Worm (Caenorhabditis elegans) whole organism, L1 larva: ENCODE measurements around the gene C45G9.4.

Experiments
- C34B4.2 ChIP-seq: sonication (generic microtip); optimal IDR thresholded peaks from 2 replicates; lab custom pipeline; 2017; ENCODE audit warnings: mild to moderate bottlenecking, missing genetic modification characterization, missing compliant biosample characterization
- aha-1 ChIP-seq: fragments of 150-350 bp; optimal IDR thresholded peaks from 2 replicates; lab custom pipeline; 2014; ENCODE audit warnings: missing biosample characterization, missing genetic modification characterization
- aly-2 ChIP-seq: fragments of 150-350 bp; optimal IDR thresholded peaks from 2 replicates; lab custom pipeline; 2014; ENCODE audit warnings: missing biosample characterization, missing genetic modification characterization
- ama-1 ChIP-seq: fragments of 150-350 bp; optimal IDR thresholded peaks from 2 replicates; lab custom pipeline; 2014
- blmp-1 ChIP-seq: fragments of 150-350 bp; optimal IDR thresholded peaks from 2 replicates; lab custom pipeline; 2014; ENCODE audit warnings: missing biosample characterization, missing genetic modification characterization
- ceh-8 ChIP-seq: fragments of 200-800 bp; sonication (Bioruptor generic); optimal IDR thresholded peaks from 2 replicates; lab custom pipeline; 2018; ENCODE audit warnings: mild to moderate bottlenecking, missing genetic modification characterization, moderate library complexity, missing compliant biosample characterization
- ceh-90 ChIP-seq: sonication (generic microtip); optimal IDR thresholded peaks from 2 replicates; lab custom pipeline; 2016; ENCODE audit warnings: missing genetic modification characterization, missing compliant biosample characterization
- dsc-1 ChIP-seq: sonication (generic microtip); optimal IDR thresholded peaks from 2 replicates; lab custom pipeline; 2016; ENCODE audit warnings: mild to moderate bottlenecking, missing genetic modification characterization, missing compliant biosample characterization
- efl-1 ChIP-seq, 4 experiments: fragments of 150-350 bp; optimal IDR thresholded peaks in 3 of 4; peaks in 1 of 4; 1 replicate in 1 of 4; 2 replicates in 3 of 4; lab custom pipeline; 2014; ENCODE audit warnings: missing biosample characterization in 2 of 4, missing genetic modification characterization in 2 of 4, missing genetic modification reagents in 2 of 4
- egl-27 ChIP-seq, 2 experiments: fragments of 150-350 bp in 1 of 2; sonication (generic microtip); optimal IDR thresholded peaks; 3 replicates each; lab custom pipeline; 2017 to 2018; ENCODE audit warnings: missing biosample characterization in 2 of 2, missing genetic modification characterization in 2 of 2, missing genetic modification reagents in 2 of 2
- elt-2 ChIP-seq: sonication (generic microtip); optimal IDR thresholded peaks from 2 replicates; lab custom pipeline; 2016; ENCODE audit warnings: missing genetic modification characterization, mild to moderate bottlenecking, inconsistent platforms, missing compliant biosample characterization, missing genetic modification reagents
- hlh-4 ChIP-seq: sonication (generic microtip); optimal IDR thresholded peaks from 2 replicates; lab custom pipeline; 2016; ENCODE audit warnings: mild to moderate bottlenecking, missing genetic modification characterization, missing compliant biosample characterization
- isw-1 ChIP-seq: fragments of 200-800 bp; sonication (Bioruptor generic); IDR thresholded peaks from 2 replicates; pipeline ENCODE4 v1.3.6; 2022; ENCODE audit warnings: missing genetic modification characterization, missing compliant biosample characterization
- jun-1 ChIP-seq: fragments of 150-350 bp; optimal IDR thresholded peaks from 2 replicates; lab custom pipeline; 2014; ENCODE audit warnings: missing biosample characterization, missing genetic modification reagents, missing genetic modification characterization
- lin-13 ChIP-seq: fragments of 150-350 bp; optimal IDR thresholded peaks from 2 replicates; lab custom pipeline; 2014; ENCODE audit warnings: missing biosample characterization, missing genetic modification reagents, missing genetic modification characterization
- lin-14 ChIP-seq: fragments of 200-800 bp; sonication (Bioruptor generic); optimal IDR thresholded peaks from 2 replicates; lab custom pipeline; 2018; ENCODE audit warnings: mild to moderate bottlenecking, missing genetic modification characterization, moderate library complexity, missing compliant biosample characterization
- lin-39 ChIP-seq: fragments of 150-350 bp; optimal IDR thresholded peaks from 2 replicates; lab custom pipeline; 2014; ENCODE audit warnings: missing biosample characterization, missing genetic modification reagents, missing genetic modification characterization
- lsy-2 ChIP-seq, 2 experiments: fragments of 150-350 bp; optimal IDR thresholded peaks; 2 replicates each; lab custom pipeline; 2014; ENCODE audit warnings: missing biosample characterization in 2 of 2, missing genetic modification characterization in 2 of 2
- nhr-11 ChIP-seq: fragments of 150-350 bp; optimal IDR thresholded peaks from 2 replicates; lab custom pipeline; 2014; ENCODE audit warnings: missing biosample characterization, missing genetic modification characterization
- nhr-12 ChIP-seq: sonication (generic microtip); optimal IDR thresholded peaks from 2 replicates; lab custom pipeline; 2017; ENCODE audit warnings: missing biosample characterization, missing genetic modification characterization
- nhr-19 ChIP-seq: fragments of 200-800 bp; sonication (Bioruptor generic); conservative IDR thresholded peaks from 2 replicates; pipeline ENCODE4 v1.3.6; 2022; ENCODE audit warnings: missing genetic modification characterization, missing compliant biosample characterization
- nhr-20 ChIP-seq: sonication (generic microtip); optimal IDR thresholded peaks from 2 replicates; lab custom pipeline; 2016; ENCODE audit warnings: mild to moderate bottlenecking, missing genetic modification characterization, missing compliant biosample characterization
- nhr-237 ChIP-seq: fragments of 150-350 bp; optimal IDR thresholded peaks from 2 replicates; lab custom pipeline; 2014; ENCODE audit warnings: missing biosample characterization, missing genetic modification characterization
- nhr-47 ChIP-seq: sonication (generic microtip); optimal IDR thresholded peaks from 2 replicates; lab custom pipeline; 2016; ENCODE audit warnings: mild to moderate bottlenecking, missing genetic modification characterization, moderate library complexity, missing compliant biosample characterization
- nhr-77 ChIP-seq: fragments of 150-350 bp; optimal IDR thresholded peaks from 2 replicates; lab custom pipeline; 2014; ENCODE audit warnings: missing biosample characterization, missing genetic modification characterization
- nhr-84 ChIP-seq: sonication (generic microtip); optimal IDR thresholded peaks from 2 replicates; lab custom pipeline; 2017; ENCODE audit warnings: missing biosample characterization, missing genetic modification characterization
- nhr-90 ChIP-seq: sonication (generic microtip); optimal IDR thresholded peaks from 2 replicates; lab custom pipeline; 2016; ENCODE audit warnings: mild to moderate bottlenecking, missing genetic modification characterization, missing compliant biosample characterization; ENCODE audit not compliant: poor library complexity
- pax-3 ChIP-seq: fragments of 200-800 bp; sonication (Bioruptor generic); optimal IDR thresholded peaks from 2 replicates; lab custom pipeline; 2018; ENCODE audit warnings: mild to moderate bottlenecking, missing genetic modification characterization, moderate library complexity, missing compliant biosample characterization
- pqm-1 ChIP-seq: sonication (generic microtip); optimal IDR thresholded peaks from 3 replicates; lab custom pipeline; 2017; ENCODE audit warnings: missing biosample characterization, missing genetic modification characterization
- snpc-4 ChIP-seq: fragments of 150-350 bp; optimal IDR thresholded peaks from 2 replicates; lab custom pipeline; 2014; ENCODE audit warnings: missing biosample characterization, missing genetic modification characterization
- sox-4 ChIP-seq: sonication (generic microtip); optimal IDR thresholded peaks from 2 replicates; lab custom pipeline; 2016; ENCODE audit warnings: missing genetic modification characterization, missing compliant biosample characterization
- sup-37 ChIP-seq: fragments of 200-800 bp; sonication (Bioruptor generic); optimal IDR thresholded peaks from 2 replicates; lab custom pipeline; 2018; ENCODE audit warnings: mild to moderate bottlenecking, missing genetic modification characterization, missing compliant biosample characterization
- swsn-7 ChIP-seq: sonication (generic microtip); optimal IDR thresholded peaks from 2 replicates; lab custom pipeline; 2016; ENCODE audit warnings: missing genetic modification characterization, missing compliant biosample characterization
- tbx-2 ChIP-seq: sonication (generic microtip); optimal IDR thresholded peaks from 2 replicates; lab custom pipeline; 2016; ENCODE audit warnings: missing genetic modification characterization, missing compliant biosample characterization
- tlp-1 ChIP-seq: fragments of 150-350 bp; optimal IDR thresholded peaks from 2 replicates; lab custom pipeline; 2014; ENCODE audit warnings: missing biosample characterization, missing genetic modification characterization
- unc-130 ChIP-seq: fragments of 150-350 bp; optimal IDR thresholded peaks from 2 replicates; lab custom pipeline; 2017; ENCODE audit warnings: missing biosample characterization, missing genetic modification characterization, inconsistent platforms
- unc-62 ChIP-seq: fragments of 150-350 bp; optimal IDR thresholded peaks from 2 replicates; lab custom pipeline; 2014; ENCODE audit warnings: missing biosample characterization, missing genetic modification reagents, missing genetic modification characterization
- vab-15 ChIP-seq: sonication (generic microtip); optimal IDR thresholded peaks from 2 replicates; lab custom pipeline; 2017; ENCODE audit warnings: missing genotype, mild to moderate bottlenecking, missing genetic modification characterization, missing compliant biosample characterization
- xbp-1 ChIP-seq: sonication (generic microtip); optimal IDR thresholded peaks from 2 replicates; lab custom pipeline; 2016; ENCODE audit warnings: missing genetic modification characterization, missing compliant biosample characterization
- zip-4 ChIP-seq: fragments of 200-800 bp; sonication (Bioruptor generic); optimal IDR thresholded peaks from 2 replicates; lab custom pipeline; 2018; ENCODE audit warnings: mild to moderate bottlenecking, missing genetic modification characterization, moderate library complexity, missing compliant biosample characterization
- ztf-4 ChIP-seq: fragments of 150-350 bp; optimal IDR thresholded peaks from 2 replicates; lab custom pipeline; 2014; ENCODE audit warnings: missing biosample characterization, missing genetic modification characterization

Gene C45G9.4

DNA sequence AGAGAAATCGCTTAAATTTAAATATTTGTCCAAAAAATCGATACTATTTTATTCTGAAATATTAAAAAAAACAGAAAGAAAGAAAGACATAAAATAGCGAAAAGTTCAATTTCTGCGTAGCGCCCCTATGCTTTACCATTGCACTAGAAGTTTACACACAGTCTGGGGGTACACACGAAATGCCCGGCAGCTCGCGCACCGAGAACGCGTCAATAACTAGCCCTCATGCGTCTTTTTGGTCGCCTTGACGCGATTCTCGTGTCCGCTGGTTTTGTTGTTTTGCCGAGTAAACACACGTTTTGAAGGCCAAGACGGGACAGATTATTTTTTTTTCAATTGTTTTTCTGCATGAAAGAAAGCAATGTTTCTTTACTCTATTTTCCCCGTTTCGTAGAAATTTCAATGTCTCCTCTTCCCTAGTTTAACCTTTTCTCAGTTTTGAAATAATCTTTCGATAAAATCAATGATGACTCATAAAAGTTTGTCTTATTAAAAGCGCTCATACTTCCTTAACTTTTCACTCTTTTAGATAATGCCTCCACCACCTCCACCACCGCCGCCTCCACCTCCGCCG, 44.3 kb upstream of the C45G9.4 start, which contains the start of gene wip-1 (continued):
- TF ChIP-seq nhr-84 (no peak), nhr-237 (tag; lab: Kevin White, UChicago) (peak; percentile 94), jun-1 (tag; lab: Kevin White, UChicago) (peak; percentile 97), nhr-47 (tag; lab: Kevin White, UChicago) (peak; percentile 99), aha-1 (tag; lab: Kevin White, UChicago) (peak; percentile 96), nhr-77 (tag; lab: Kevin White, UChicago) (peak; percentile 97), unc-62 (peak; percentile 23), sox-4 (tag; lab: Kevin White, UChicago) (peak; percentile 93), nhr-11 (tag; lab: Kevin White, UChicago) (peak; percentile 83), aly-2 (tag; lab: Kevin White, UChicago) (peak; percentile 88), snpc-4 (tag; lab: Kevin White, UChicago) (peak; percentile 92), pqm-1 (tag; lab: Kevin White, UChicago) (peak; percentile 37), tlp-1 (tag; lab: Kevin White, UChicago) (no peak), xbp-1 (tag; lab: Kevin White, UChicago) (peak; percentile 98), tbx-2 (tag; lab: Kevin White, UChicago) (peak; percentile 99), elt-2 (tag; lab: Kevin White, UChicago) (peak; percentile 91), nhr-12 (tag; lab: Kevin White, UChicago) (peak; percentile 11), sup-37 (peak; percentile 93), ama-1 (peak; percentile 73), ceh-90 (tag; lab: Kevin White, UChicago) (peak; percentile 56), dsc-1 (tag; lab: Kevin White, UChicago) (peak; percentile 98), blmp-1 (peak; percentile 90), lsy-2 (tag; optimal IDR thresholded peaks at IDR 0.05; lab: Kevin White, UChicago) (peak; percentile 97), zip-4 (GFP tag; lab: Kevin White, UChicago) (peak; percentile 88), lin-39 (tag; lab: Kevin White, UChicago) (peak; percentile 86), C34B4.2 (tag; lab: Kevin White, UChicago) (peak; percentile 34), swsn-7 (tag; lab: Kevin White, UChicago) (peak; percentile 99), isw-1 (GFP tag; lab: Robert Waterston, UW) (peak; percentile 97), hlh-4 (tag; lab: Kevin White, UChicago) (no peak), ceh-8 (peak; percentile 95), ztf-4 (peak; percentile 98), lin-13 (GFP tag; lab: Kevin White, UChicago) (peak; percentile 98), vab-15 (tag; lab: Kevin White, UChicago) (peak; percentile 76), nhr-20 (peak; percentile 99)

DNA sequence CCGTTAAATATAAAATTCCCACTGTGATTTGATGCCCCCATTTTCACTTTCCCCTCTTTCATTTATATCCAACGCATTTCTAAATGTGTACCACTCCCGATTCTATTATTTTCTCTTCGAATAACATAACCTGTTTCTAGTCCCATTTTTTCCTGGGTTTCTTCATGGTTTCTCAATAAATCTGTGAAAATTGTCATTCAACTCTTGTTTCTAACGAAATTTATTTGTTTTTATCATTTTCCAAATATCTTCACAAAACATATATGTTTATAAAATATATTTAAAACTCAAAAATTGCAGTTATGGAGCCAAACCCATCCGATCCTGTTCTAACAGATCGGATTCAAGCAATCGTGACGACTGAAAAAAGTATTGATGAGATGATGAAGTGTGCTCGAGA, 41.6 kb upstream of the C45G9.4 start, which contains the start of gene mdt-11:
mdt-11 (plus strand) TSS at position 301 of the 400 bp plus-strand sequence.
- TF ChIP-seq aly-2 (tag; lab: Kevin White, UChicago): no peak
- TF ChIP-seq C34B4.2 (tag; lab: Kevin White, UChicago): no peak
- no peak for TF ChIP-seq lin-14 (GFP tag; lab: Kevin White, UChicago)
- TF ChIP-seq pax-3: no peak
- no peak for TF ChIP-seq hlh-4 (tag; lab: Kevin White, UChicago)
- TF ChIP-seq egl-27 (tag; optimal IDR thresholded peaks at IDR 0.05; lab: Kevin White, UChicago): no peak
- TF ChIP-seq ceh-90 (tag; lab: Kevin White, UChicago): no peak
- TF ChIP-seq zip-4 (GFP tag; lab: Kevin White, UChicago): no peak

DNA sequence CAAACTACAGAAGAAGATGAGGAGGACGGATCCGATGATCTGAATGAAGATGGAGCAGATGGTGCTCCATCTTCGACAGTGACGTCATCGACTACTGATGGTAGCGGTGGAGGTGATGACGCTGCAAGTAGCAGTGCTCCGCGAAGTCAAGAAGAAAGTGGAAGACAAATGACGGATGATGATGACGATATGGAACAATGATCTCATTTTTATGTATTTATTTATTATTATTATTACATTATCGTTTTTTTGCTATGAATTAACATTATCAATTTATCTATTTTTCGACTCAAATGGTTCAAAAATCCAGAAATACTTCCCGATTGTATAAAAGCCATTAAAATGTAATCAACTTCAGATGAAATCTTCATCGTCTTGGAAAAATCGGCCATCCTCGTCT, 40.8 kb upstream of the C45G9.4 start, which contains the start of gene R144.3:
R144.3 (plus strand) TSS at position 301 of the 400 bp plus-strand sequence.
- TF ChIP-seq nhr-19: no peak
- TF ChIP-seq efl-1 (optimal IDR thresholded peaks at IDR 0.05; lab: Kevin White, UChicago): no peak
- TF ChIP-seq efl-1 (GFP tag; optimal IDR thresholded peaks at IDR 0.05 in 1 of 2; lab: Kevin White, UChicago): no peak
- no peak for TF ChIP-seq nhr-90
- TF ChIP-seq nhr-20: no peak
- TF ChIP-seq ceh-90 (tag; lab: Kevin White, UChicago): no peak
- no peak for TF ChIP-seq aly-2 (tag; lab: Kevin White, UChicago)
- no peak for TF ChIP-seq unc-130 (tag; lab: Kevin White, UChicago)
